Worm (Caenorhabditis elegans): ENCODE results near the gene K04A8.1.

The K04A8.1 gene

ce11 chrV:6559585-6559984 is 6.6 kb upstream of the K04A8.1 start (continued):
- TF ChIP-seq zip-2 (tag; optimal IDR thresholded peaks at IDR 0.05): no peak
- TF ChIP-seq nhr-11 (tag; optimal IDR thresholded peaks at IDR 0.05): no peak
- no peak for TF ChIP-seq T20F7.1 (GFP tag; optimal IDR thresholded peaks at IDR 0.05)
- no peak for TF ChIP-seq zip-11 (GFP tag; IDR thresholded peaks at IDR 0.05)
- no peak for TF ChIP-seq egl-43 (GFP tag; IDR thresholded peaks at IDR 0.05)
- no peak for TF ChIP-seq snpc-1.2 (GFP tag; IDR thresholded peaks at IDR 0.05)
- TF ChIP-seq gei-8 (GFP tag; optimal IDR thresholded peaks at IDR 0.05): peak; percentile 64
- no peak for TF ChIP-seq nhr-111 (GFP tag; optimal IDR thresholded peaks at IDR 0.05)
- no peak for TF ChIP-seq nhr-25 (tag; optimal IDR thresholded peaks at IDR 0.05; ENCODE audit: borderline replicate concordance, insufficient read depth)
- TF ChIP-seq aly-2 (tag; optimal IDR thresholded peaks at IDR 0.05): no peak
- TF ChIP-seq daf-19 (GFP tag; conservative IDR thresholded peaks at IDR 0.05): no peak
- 0 out of 2 replicates have a peak, but pooled peaks have one; percentile 65 for TF ChIP-seq zfp-3 (GFP tag; conservative IDR thresholded peaks at IDR 0.05)
- TF ChIP-seq sdz-12 (GFP tag; optimal IDR thresholded peaks at IDR 0.05): no peak
- TF ChIP-seq vab-7 (GFP tag; IDR thresholded peaks at IDR 0.05): no peak; the same call in 1 of the 2 replicates
- TF ChIP-seq pqm-1 (tag; optimal IDR thresholded peaks at IDR 0.05): no peak
- peak; percentile 83; the same call in 1 of the 2 replicates for TF ChIP-seq pha-4 (GFP tag; IDR thresholded peaks at IDR 0.05)
- TF ChIP-seq pha-4 (tag; optimal IDR thresholded peaks at IDR 0.05): no peak
- TF ChIP-seq ceh-20 (GFP tag; IDR thresholded peaks at IDR 0.05): 0 out of 2 replicates have a peak, but pooled peaks have one; percentile 57
- TF ChIP-seq dmd-8 (GFP tag; IDR thresholded peaks at IDR 0.05): peak; percentile 96
- TF ChIP-seq unc-62 (GFP tag; optimal IDR thresholded peaks at IDR 0.05 in 1 of 2): peak in 1 of 2 experiments; percentile 11
- no peak for TF ChIP-seq unc-62 (tag; optimal IDR thresholded peaks at IDR 0.05)
- TF ChIP-seq tag-97 (GFP tag; IDR thresholded peaks at IDR 0.05): no peak
- TF ChIP-seq F37D6.2 (tag; optimal IDR thresholded peaks at IDR 0.05): no peak
- TF ChIP-seq spr-1 (tag; optimal IDR thresholded peaks at IDR 0.05): peak; percentile 53
- no peak for TF ChIP-seq unc-39 (tag; optimal IDR thresholded peaks at IDR 0.05)
- TF ChIP-seq zag-1 (tag; optimal IDR thresholded peaks at IDR 0.05): no peak
- TF ChIP-seq nhr-6 (tag; optimal IDR thresholded peaks at IDR 0.05): no peak
- TF ChIP-seq arid-1 (GFP tag; conservative IDR thresholded peaks at IDR 0.05): peak; percentile 78
- TF ChIP-seq spr-3 (GFP tag; optimal IDR thresholded peaks at IDR 0.05): peak; percentile 67
- no peak for TF ChIP-seq lin-29 (GFP tag; IDR thresholded peaks at IDR 0.05)
- no peak for TF ChIP-seq hlh-11 (tag; optimal IDR thresholded peaks at IDR 0.05)
- no peak for TF ChIP-seq daf-12 (tag; optimal IDR thresholded peaks at IDR 0.05)
- no peak for TF ChIP-seq hif-1 (tag; optimal IDR thresholded peaks at IDR 0.05)
- no peak for TF ChIP-seq mxl-3 (GFP tag; optimal IDR thresholded peaks at IDR 0.05)
- no peak for TF ChIP-seq nhr-77 (tag; optimal IDR thresholded peaks at IDR 0.05)
- no peak; the same call in none of the 2 replicates for TF ChIP-seq lin-38 (GFP tag; IDR thresholded peaks at IDR 0.05)
- no peak for TF ChIP-seq ceh-62 (tag; optimal IDR thresholded peaks at IDR 0.05)
- TF ChIP-seq madf-9 (GFP tag; conservative IDR thresholded peaks at IDR 0.05): peak; percentile 69
- TF ChIP-seq nhr-102 (tag; optimal IDR thresholded peaks at IDR 0.05): no peak
- TF ChIP-seq attf-4 (tag; optimal IDR thresholded peaks at IDR 0.05): no peak
- TF ChIP-seq ctbp-1 (GFP tag; IDR thresholded peaks at IDR 0.05): no peak; the same call in 1 of the 2 replicates
- TF ChIP-seq lin-15B (tag; optimal IDR thresholded peaks at IDR 0.05): no peak
- no peak for TF ChIP-seq fkh-10 (GFP tag; optimal IDR thresholded peaks at IDR 0.05)
- no peak for TF ChIP-seq hlh-30 (tag; optimal IDR thresholded peaks at IDR 0.05; ENCODE audit: insufficient read depth)
- TF ChIP-seq mdt-29 (GFP tag; IDR thresholded peaks at IDR 0.05): no peak
- TF ChIP-seq ceh-32 (tag; optimal IDR thresholded peaks at IDR 0.05; ENCODE audit: poor library complexity): no peak
- TF ChIP-seq skn-1 (tag; optimal IDR thresholded peaks at IDR 0.05): no peak
- TF ChIP-seq F44E2.7 (GFP tag; IDR thresholded peaks at IDR 0.05): peak; percentile 88; the same call in 1 of the 2 replicates
- no peak for TF ChIP-seq ztf-11 (tag; optimal IDR thresholded peaks at IDR 0.05)
- no peak for TF ChIP-seq lin-39 (tag; optimal IDR thresholded peaks at IDR 0.05)
- TF ChIP-seq D1046.2 (GFP tag; IDR thresholded peaks at IDR 0.05): peak; percentile 52; the same call in 1 of the 2 replicates
